Fruit fly (Drosophila melanogaster) whole organism, adult: ENCODE data around the gene CG31751.

Experiments used
- CG11617 ChIP-seq: fragments of 200-800 bp; sonication (Bioruptor generic); optimal IDR thresholded peaks from 2 replicates; lab custom pipeline; 2017; ENCODE audit warnings: mild to moderate bottlenecking, missing biosample characterization, missing genetic modification reagents, missing genetic modification characterization
- CG12768 ChIP-seq: fragments of 200-800 bp; sonication (Bioruptor generic); optimal IDR thresholded peaks from 2 replicates; lab custom pipeline; 2017; ENCODE audit warnings: missing biosample characterization, missing genetic modification characterization, mild to moderate bottlenecking, moderate library complexity, missing genetic modification reagents
- CG14711 ChIP-seq: fragments of 200-800 bp; sonication (Bioruptor generic); optimal IDR thresholded peaks from 2 replicates; lab custom pipeline; 2018; ENCODE audit warnings: missing biosample characterization, mild to moderate bottlenecking, missing genetic modification characterization, moderate library complexity
- CG1620 ChIP-seq: fragments of 200-800 bp; sonication (Bioruptor generic); optimal IDR thresholded peaks from 2 replicates; lab custom pipeline; 2016; ENCODE audit warnings: missing biosample characterization, missing genetic modification characterization
- CG33017 ChIP-seq: fragments of 200-800 bp; sonication (Bioruptor generic); optimal IDR thresholded peaks from 2 replicates; lab custom pipeline; 2018; ENCODE audit warnings: missing biosample characterization, mild to moderate bottlenecking, missing genetic modification characterization, moderate library complexity
- CG5204 ChIP-seq: fragments of 200-800 bp; sonication (Bioruptor generic); optimal IDR thresholded peaks from 2 replicates; lab custom pipeline; 2016; ENCODE audit warnings: missing biosample characterization, missing genetic modification characterization
- CG7045 ChIP-seq: fragments of 200-800 bp; sonication (Bioruptor generic); optimal IDR thresholded peaks from 2 replicates; lab custom pipeline; 2017; ENCODE audit warnings: missing biosample characterization, mild to moderate bottlenecking, missing genetic modification characterization
- CG7101 ChIP-seq: fragments of 200-800 bp; sonication (Bioruptor generic); optimal IDR thresholded peaks from 2 replicates; lab custom pipeline; 2018; ENCODE audit warnings: missing biosample characterization, mild to moderate bottlenecking, missing genetic modification characterization, moderate library complexity
- Clk ChIP-seq: fragments of 200-800 bp; sonication (Bioruptor generic); optimal IDR thresholded peaks from 2 replicates; lab custom pipeline; 2017; ENCODE audit warnings: missing biosample characterization, missing genetic modification characterization
- Crg-1 ChIP-seq: fragments of 200-800 bp; sonication (Bioruptor generic); optimal IDR thresholded peaks from 2 replicates; lab custom pipeline; 2016; ENCODE audit warnings: missing biosample characterization, missing genetic modification characterization
- Hr96 ChIP-seq: fragments of 200-800 bp; sonication (Bioruptor generic); optimal IDR thresholded peaks from 2 replicates; lab custom pipeline; 2016; ENCODE audit warnings: missing biosample characterization, missing genetic modification characterization
- Mnt ChIP-seq: fragments of 200-800 bp; sonication (Bioruptor generic); optimal IDR thresholded peaks from 2 replicates; lab custom pipeline; 2016; ENCODE audit warnings: missing biosample characterization, mild to moderate bottlenecking, missing genetic modification characterization
- bab1 ChIP-seq: fragments of 200-800 bp; sonication (Bioruptor generic); optimal IDR thresholded peaks from 3 replicates; lab custom pipeline; 2019; ENCODE audit warnings: missing biosample characterization, mild to moderate bottlenecking, missing genetic modification characterization, moderate library complexity
- cic ChIP-seq: fragments of 200-800 bp; sonication (Bioruptor generic); optimal IDR thresholded peaks from 2 replicates; lab custom pipeline; 2017; ENCODE audit warnings: missing biosample characterization, mild to moderate bottlenecking, missing genetic modification characterization, moderate library complexity
- cnc ChIP-seq, 2 experiments: fragments of >200 bp; optimal IDR thresholded peaks; 2 replicates each; lab custom pipeline; 2017
- kay ChIP-seq: fragments of 200-800 bp; sonication (Bioruptor generic); peaks from one replicate; lab custom pipeline; 2016; ENCODE audit warnings: missing biosample characterization, missing genetic modification characterization, borderline replicate concordance
- ovo ChIP-seq: fragments of 200-800 bp; sonication (Bioruptor generic); optimal IDR thresholded peaks from 2 replicates; lab custom pipeline; 2016; ENCODE audit warnings: missing biosample characterization, missing genetic modification characterization
- pad ChIP-seq: fragments of 200-800 bp; sonication (Bioruptor generic); optimal IDR thresholded peaks from 3 replicates; lab custom pipeline; 2017; ENCODE audit warnings: missing biosample characterization, missing genetic modification characterization, mild to moderate bottlenecking, moderate library complexity, missing genetic modification reagents
- tj ChIP-seq: fragments of 200-800 bp; sonication (Bioruptor generic); optimal IDR thresholded peaks from 3 replicates; lab custom pipeline; 2017; ENCODE audit warnings: missing biosample characterization, mild to moderate bottlenecking, missing genetic modification characterization, moderate library complexity
- toe ChIP-seq: fragments of 200-800 bp; sonication (Bioruptor generic); optimal IDR thresholded peaks from 2 replicates; lab custom pipeline; 2016; ENCODE audit warnings: missing biosample characterization, missing genetic modification characterization

The CG31751 gene

dm6 chr2L:18676948-18677820 lies at the start of gene CG31751, which contains the start of gene Mst36Fa:
CG31751 (plus strand) TSS chr2L:18677221.
Mst36Fa (minus strand) TSS chr2L:18676998.
- no peak for TF ChIP-seq CG5204 (GFP tag; lab: Kevin White, UChicago)
- TF ChIP-seq Mnt (GFP tag; lab: Kevin White, UChicago) = peak; percentile 73
- TF ChIP-seq CG7101 (tag; lab: Kevin White, UChicago) = peak; percentile 82
- TF ChIP-seq CG12768 (GFP tag; lab: Kevin White, UChicago) = peak; percentile 85
- no peak for TF ChIP-seq kay (GFP tag; lab: Kevin White, UChicago)
- TF ChIP-seq CG7045 = peak; percentile 58
- peak; percentile 3 for TF ChIP-seq ovo (GFP tag; lab: Kevin White, UChicago)
- peak; percentile 64 for TF ChIP-seq toe (GFP tag; lab: Kevin White, UChicago)
- no peak for TF ChIP-seq Hr96
- peak; percentile 80 for TF ChIP-seq CG11617 (GFP tag; lab: Kevin White, UChicago)
- TF ChIP-seq cic (GFP tag; lab: Kevin White, UChicago) = peak; percentile 95
- TF ChIP-seq Crg-1 (GFP tag; lab: Kevin White, UChicago) = peak; percentile 80
- TF ChIP-seq CG14711 (tag; lab: Kevin White, UChicago) = peak; percentile 42
- TF ChIP-seq tj = peak; percentile 42
- peak; percentile 70 for TF ChIP-seq pad (GFP tag; lab: Kevin White, UChicago)
- peak; percentile 45 for TF ChIP-seq Clk (GFP tag; lab: Kevin White, UChicago)
- peak; percentile 53 for TF ChIP-seq CG1620 (GFP tag; lab: Kevin White, UChicago)
- TF ChIP-seq cnc (optimal IDR thresholded peaks at IDR 0.05; lab: Kevin White, UChicago) = no peak
- peak; percentile 72 for TF ChIP-seq CG33017 (tag; lab: Kevin White, UChicago)
- TF ChIP-seq bab1 (GFP tag; lab: Kevin White, UChicago) = peak; percentile 51

dm6 chr2L:18628104-18628503 lies 48.9 kb upstream of the CG31751 start:
- no peak for TF ChIP-seq CG14711 (tag; lab: Kevin White, UChicago)
- no peak for TF ChIP-seq ovo (GFP tag; lab: Kevin White, UChicago)
- TF ChIP-seq tj = no peak
- no peak for TF ChIP-seq CG33017 (tag; lab: Kevin White, UChicago)
- TF ChIP-seq bab1 (GFP tag; lab: Kevin White, UChicago) = no peak
- TF ChIP-seq kay (GFP tag; lab: Kevin White, UChicago) = no peak
- TF ChIP-seq Crg-1 (GFP tag; lab: Kevin White, UChicago) = no peak
- no peak for TF ChIP-seq pad (GFP tag; lab: Kevin White, UChicago)
- TF ChIP-seq CG7101 (tag; lab: Kevin White, UChicago) = no peak
- TF ChIP-seq Clk (GFP tag; lab: Kevin White, UChicago) = no peak
- TF ChIP-seq CG7045 = no peak
- TF ChIP-seq cnc (optimal IDR thresholded peaks at IDR 0.05; lab: Kevin White, UChicago) = no peak
- TF ChIP-seq CG5204 (GFP tag; lab: Kevin White, UChicago) = no peak
- TF ChIP-seq CG11617 (GFP tag; lab: Kevin White, UChicago) = no peak
- no peak for TF ChIP-seq CG1620 (GFP tag; lab: Kevin White, UChicago)
- TF ChIP-seq Hr96 = no peak
- TF ChIP-seq CG12768 (GFP tag; lab: Kevin White, UChicago) = no peak
- no peak for TF ChIP-seq Mnt (GFP tag; lab: Kevin White, UChicago)

dm6 chr2L:18629144-18629543 lies 47.9 kb upstream of the CG31751 start:
- TF ChIP-seq Mnt (GFP tag; lab: Kevin White, UChicago) = peak; percentile 10
- TF ChIP-seq CG11617 (GFP tag; lab: Kevin White, UChicago) = no peak

- peak; percentile 22 for TF ChIP-seq kay (GFP tag; lab: Kevin White, UChicago)
- no peak for TF ChIP-seq Hr96
- TF ChIP-seq CG7101 (tag; lab: Kevin White, UChicago) = no peak
These were observed 46.3 kb upstream of the CG31751 start for dm6 chr2L:18630611-18631221.

dm6 chr2L:18632389-18632788 lies 44.6 kb upstream of the CG31751 start:
- TF ChIP-seq cnc (optimal IDR thresholded peaks at IDR 0.05; lab: Kevin White, UChicago) = no peak
- no peak for TF ChIP-seq Mnt (GFP tag; lab: Kevin White, UChicago)
- TF ChIP-seq bab1 (GFP tag; lab: Kevin White, UChicago) = peak; percentile 9
- no peak for TF ChIP-seq CG1620 (GFP tag; lab: Kevin White, UChicago)
- TF ChIP-seq CG5204 (GFP tag; lab: Kevin White, UChicago) = no peak
- TF ChIP-seq ovo (GFP tag; lab: Kevin White, UChicago) = peak; percentile 39
- peak; percentile 27 for TF ChIP-seq CG7101 (tag; lab: Kevin White, UChicago)
- no peak for TF ChIP-seq pad (GFP tag; lab: Kevin White, UChicago)
- no peak for TF ChIP-seq Clk (GFP tag; lab: Kevin White, UChicago)
- TF ChIP-seq CG12768 (GFP tag; lab: Kevin White, UChicago) = peak; percentile 52
- peak; percentile 50 for TF ChIP-seq Crg-1 (GFP tag; lab: Kevin White, UChicago)
- no peak for TF ChIP-seq CG11617 (GFP tag; lab: Kevin White, UChicago)
- TF ChIP-seq cic (GFP tag; lab: Kevin White, UChicago) = peak; percentile 81
- TF ChIP-seq CG14711 (tag; lab: Kevin White, UChicago) = peak; percentile 47
- TF ChIP-seq toe (GFP tag; lab: Kevin White, UChicago) = no peak
- TF ChIP-seq CG33017 (tag; lab: Kevin White, UChicago) = peak; percentile 45
- TF ChIP-seq CG7045 = peak; percentile 38
- TF ChIP-seq kay (GFP tag; lab: Kevin White, UChicago) = no peak
- no peak for TF ChIP-seq Hr96
- no peak for TF ChIP-seq tj
